Worm (Caenorhabditis elegans) whole organism, L3 larva: ENCODE data around the gene F40F8.1.

Experiments
- aly-2 ChIP-seq: fragments of 150-350 bp; optimal IDR thresholded peaks from 2 replicates; lab custom pipeline; 2014; ENCODE audit warnings: missing biosample characterization, missing genetic modification characterization
- ceh-28 ChIP-seq: fragments of 150-350 bp; optimal IDR thresholded peaks from 2 replicates; lab custom pipeline; 2014; ENCODE audit warnings: missing biosample characterization, missing genetic modification reagents, missing genetic modification characterization
- nhr-11 ChIP-seq: fragments of 150-350 bp; optimal IDR thresholded peaks from 2 replicates; lab custom pipeline; 2014; ENCODE audit warnings: missing biosample characterization, missing genetic modification characterization
- ztf-11 ChIP-seq: fragments of 150-350 bp; optimal IDR thresholded peaks from 2 replicates; lab custom pipeline; 2014; ENCODE audit warnings: missing biosample characterization, missing genetic modification characterization

- TF ChIP-seq nhr-11 (tag; lab: Kevin White, UChicago) = no peak
- TF ChIP-seq aly-2 (tag; lab: Kevin White, UChicago) = no peak
- no peak for TF ChIP-seq ztf-11
- no peak for TF ChIP-seq ceh-28
These were observed 5.1 kb downstream of the F40F8.1 start, which contains the start of gene F40F8.11 for ce11 chrII:11132542-11132941.
